Fruit fly (Drosophila melanogaster): ENCODE measurements around the gene Snx21.

Snx21 gene

DNA sequence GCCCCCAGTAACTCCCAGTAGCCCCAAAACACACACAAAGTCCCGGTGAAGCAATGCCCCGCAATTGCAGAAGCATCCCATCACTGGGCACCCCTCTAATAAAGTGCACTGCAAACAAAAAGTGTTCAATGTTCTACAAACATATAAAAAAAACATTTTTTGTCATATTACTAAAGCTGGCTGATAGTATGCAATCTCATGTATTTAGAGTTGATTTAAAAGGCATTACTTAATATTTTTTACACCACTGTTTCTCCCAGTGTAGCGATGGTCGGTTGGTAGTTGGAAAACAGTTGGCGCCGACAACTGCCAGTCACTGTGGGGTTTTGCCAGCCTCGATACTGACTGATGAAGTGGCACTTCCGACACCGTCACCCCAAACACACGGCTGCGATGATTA lies 45.1 kb downstream of the Snx21 start:
- TF ChIP-seq cic (GFP tag; optimal IDR thresholded peaks at IDR 0.05): no peak
- TF ChIP-seq ovo (GFP tag; optimal IDR thresholded peaks at IDR 0.05): no peak
- TF ChIP-seq CG5204 (GFP tag; optimal IDR thresholded peaks at IDR 0.05): no peak
- no peak for TF ChIP-seq Hr96 (GFP tag; optimal IDR thresholded peaks at IDR 0.05)
- no peak for TF ChIP-seq Mnt (GFP tag; optimal IDR thresholded peaks at IDR 0.05)
- TF ChIP-seq kay (GFP tag; ENCODE audit: borderline replicate concordance): no peak
- TF ChIP-seq Clk (GFP tag; optimal IDR thresholded peaks at IDR 0.05): no peak
- TF ChIP-seq cnc (optimal IDR thresholded peaks at IDR 0.05): no peak
- no peak for TF ChIP-seq CG1620 (GFP tag; optimal IDR thresholded peaks at IDR 0.05)
- TF ChIP-seq pad (GFP tag; optimal IDR thresholded peaks at IDR 0.05): no peak
- TF ChIP-seq CG11617 (GFP tag; optimal IDR thresholded peaks at IDR 0.05): no peak
- no peak for TF ChIP-seq CG7045 (GFP tag; optimal IDR thresholded peaks at IDR 0.05)
- TF ChIP-seq bab1 (GFP tag; optimal IDR thresholded peaks at IDR 0.05): no peak
